Worm (Caenorhabditis elegans) whole organism, L1 larva: ENCODE data around the gene str-4.

Source experiments
- C04F5.9 ChIP-seq: sonication (generic microtip); optimal IDR thresholded peaks from 2 replicates; lab custom pipeline; 2016; ENCODE audit warnings: missing genetic modification characterization, missing compliant biosample characterization
- C16A3.4 ChIP-seq: fragments of 150-350 bp; optimal IDR thresholded peaks from 2 replicates; lab custom pipeline; 2014; ENCODE audit warnings: missing biosample characterization, missing genetic modification characterization
- Y116A8C.19 ChIP-seq: sonication (generic microtip); optimal IDR thresholded peaks from 2 replicates; lab custom pipeline; 2016; ENCODE audit warnings: missing compliant biosample characterization, missing genetic modification characterization, borderline replicate concordance
- aha-1 ChIP-seq: fragments of 150-350 bp; optimal IDR thresholded peaks from 2 replicates; lab custom pipeline; 2014; ENCODE audit warnings: missing biosample characterization, missing genetic modification characterization
- alr-1 ChIP-seq: fragments of 200-800 bp; sonication (Bioruptor generic); optimal IDR thresholded peaks from 2 replicates; lab custom pipeline; 2018; ENCODE audit warnings: borderline replicate concordance, mild to moderate bottlenecking, missing genetic modification characterization, missing compliant biosample characterization
- aly-2 ChIP-seq: fragments of 150-350 bp; optimal IDR thresholded peaks from 2 replicates; lab custom pipeline; 2014; ENCODE audit warnings: missing biosample characterization, missing genetic modification characterization
- blmp-1 ChIP-seq: fragments of 150-350 bp; optimal IDR thresholded peaks from 2 replicates; lab custom pipeline; 2014; ENCODE audit warnings: missing biosample characterization, missing genetic modification characterization
- ceh-8 ChIP-seq: fragments of 200-800 bp; sonication (Bioruptor generic); optimal IDR thresholded peaks from 2 replicates; lab custom pipeline; 2018; ENCODE audit warnings: mild to moderate bottlenecking, missing genetic modification characterization, moderate library complexity, missing compliant biosample characterization
- ceh-88 ChIP-seq: fragments of 200-800 bp; sonication (Bioruptor generic); IDR thresholded peaks from 2 replicates; pipeline ENCODE4 v1.3.6; 2022; ENCODE audit warnings: missing genetic modification characterization, missing compliant biosample characterization
- ces-1 ChIP-seq: fragments of 150-350 bp; optimal IDR thresholded peaks from 2 replicates; lab custom pipeline; 2014; ENCODE audit warnings: missing biosample characterization, missing genetic modification reagents, missing genetic modification characterization
- dpl-1 ChIP-seq, 3 experiments: fragments of 150-350 bp in 2 of 3; sonication (generic microtip) in 1 of 3; optimal IDR thresholded peaks; 2 replicates each; lab custom pipeline; 2014 to 2017; ENCODE audit warnings: missing biosample characterization in 3 of 3, missing genetic modification characterization in 3 of 3, missing genetic modification reagents in 3 of 3
- efl-1 ChIP-seq, 4 experiments: fragments of 150-350 bp; optimal IDR thresholded peaks in 3 of 4; peaks in 1 of 4; 1 replicate in 1 of 4; 2 replicates in 3 of 4; lab custom pipeline; 2014; ENCODE audit warnings: missing biosample characterization in 2 of 4, missing genetic modification characterization in 2 of 4, missing genetic modification reagents in 2 of 4
- egl-13 ChIP-seq: sonication (generic microtip); optimal IDR thresholded peaks from 2 replicates; lab custom pipeline; 2016; ENCODE audit warnings: missing genotype, missing genetic modification reagents, missing genetic modification characterization, missing compliant biosample characterization
- egl-27 ChIP-seq, 2 experiments: fragments of 150-350 bp in 1 of 2; sonication (generic microtip); optimal IDR thresholded peaks; 3 replicates each; lab custom pipeline; 2017 to 2018; ENCODE audit warnings: missing biosample characterization in 2 of 2, missing genetic modification characterization in 2 of 2, missing genetic modification reagents in 2 of 2
- elt-2 ChIP-seq: sonication (generic microtip); optimal IDR thresholded peaks from 2 replicates; lab custom pipeline; 2016; ENCODE audit warnings: missing genetic modification characterization, mild to moderate bottlenecking, inconsistent platforms, missing compliant biosample characterization, missing genetic modification reagents
- elt-3 ChIP-seq, 6 experiments: fragments of 150-350 bp in 1 of 6; sonication (generic microtip); optimal IDR thresholded peaks; 2 replicates each; lab custom pipeline; 2017 to 2018; ENCODE audit warnings: missing biosample characterization in 6 of 6, missing genetic modification characterization in 6 of 6, inconsistent platforms in 1 of 6
- fkh-4 ChIP-seq: sonication (generic microtip); optimal IDR thresholded peaks from 2 replicates; lab custom pipeline; 2016; ENCODE audit warnings: missing compliant biosample characterization, missing genetic modification characterization, borderline replicate concordance
- grh-1 ChIP-seq: fragments of 200-800 bp; sonication (Bioruptor generic); IDR thresholded peaks from 2 replicates; pipeline ENCODE4 v1.3.6; 2022; ENCODE audit warnings: missing genetic modification reagents, missing genetic modification characterization, missing compliant biosample characterization
- hlh-17 ChIP-seq: fragments of 200-800 bp; sonication (Bioruptor generic); optimal IDR thresholded peaks from 2 replicates; lab custom pipeline; 2018; ENCODE audit warnings: missing genetic modification characterization, mild to moderate bottlenecking, missing compliant biosample characterization, moderate library complexity, borderline replicate concordance
- hpl-2 ChIP-seq: fragments of 150-350 bp; optimal IDR thresholded peaks from 2 replicates; lab custom pipeline; 2014; ENCODE audit warnings: missing biosample characterization, missing genetic modification reagents, missing genetic modification characterization
- lin-13 ChIP-seq: fragments of 150-350 bp; optimal IDR thresholded peaks from 2 replicates; lab custom pipeline; 2014; ENCODE audit warnings: missing biosample characterization, missing genetic modification reagents, missing genetic modification characterization
- lin-14 ChIP-seq: fragments of 200-800 bp; sonication (Bioruptor generic); optimal IDR thresholded peaks from 2 replicates; lab custom pipeline; 2018; ENCODE audit warnings: mild to moderate bottlenecking, missing genetic modification characterization, moderate library complexity, missing compliant biosample characterization
- lsy-2 ChIP-seq, 2 experiments: fragments of 150-350 bp; optimal IDR thresholded peaks; 2 replicates each; lab custom pipeline; 2014; ENCODE audit warnings: missing biosample characterization in 2 of 2, missing genetic modification characterization in 2 of 2
- mab-9 ChIP-seq: fragments of 200-800 bp; sonication (Bioruptor generic); IDR thresholded peaks from 2 replicates; pipeline ENCODE4 v1.3.6; 2022; ENCODE audit warnings: missing genetic modification reagents, missing genetic modification characterization, missing compliant biosample characterization
- mef-2 ChIP-seq: fragments of 150-350 bp; optimal IDR thresholded peaks from 2 replicates; lab custom pipeline; 2014; ENCODE audit warnings: missing biosample characterization, missing genetic modification characterization
- mep-1 ChIP-seq: fragments of 150-350 bp; optimal IDR thresholded peaks from 2 replicates; lab custom pipeline; 2014; ENCODE audit warnings: missing biosample characterization, missing genetic modification characterization
- nhr-19 ChIP-seq: fragments of 200-800 bp; sonication (Bioruptor generic); conservative IDR thresholded peaks from 2 replicates; pipeline ENCODE4 v1.3.6; 2022; ENCODE audit warnings: missing genetic modification characterization, missing compliant biosample characterization
- nhr-20 ChIP-seq: sonication (generic microtip); optimal IDR thresholded peaks from 2 replicates; lab custom pipeline; 2016; ENCODE audit warnings: mild to moderate bottlenecking, missing genetic modification characterization, missing compliant biosample characterization
- nhr-28 ChIP-seq: fragments of 150-350 bp; optimal IDR thresholded peaks from 2 replicates; lab custom pipeline; 2014; ENCODE audit warnings: missing biosample characterization, missing genetic modification characterization
- nhr-47 ChIP-seq: sonication (generic microtip); optimal IDR thresholded peaks from 2 replicates; lab custom pipeline; 2016; ENCODE audit warnings: mild to moderate bottlenecking, missing genetic modification characterization, moderate library complexity, missing compliant biosample characterization
- nhr-71 ChIP-seq: sonication (generic microtip); optimal IDR thresholded peaks from 2 replicates; lab custom pipeline; 2016; ENCODE audit warnings: mild to moderate bottlenecking, missing genetic modification characterization, moderate library complexity, missing compliant biosample characterization
- nhr-76 ChIP-seq: sonication (generic microtip); optimal IDR thresholded peaks from 2 replicates; lab custom pipeline; 2017; ENCODE audit warnings: missing biosample characterization, missing genetic modification characterization
- nhr-85 ChIP-seq: sonication (generic microtip); peaks from one replicate; lab custom pipeline; 2016; ENCODE audit warnings: missing genetic modification characterization, inconsistent platforms, missing compliant biosample characterization
- nhr-90 ChIP-seq: sonication (generic microtip); optimal IDR thresholded peaks from 2 replicates; lab custom pipeline; 2016; ENCODE audit warnings: mild to moderate bottlenecking, missing genetic modification characterization, missing compliant biosample characterization; ENCODE audit not compliant: poor library complexity
- pax-3 ChIP-seq: fragments of 200-800 bp; sonication (Bioruptor generic); optimal IDR thresholded peaks from 2 replicates; lab custom pipeline; 2018; ENCODE audit warnings: mild to moderate bottlenecking, missing genetic modification characterization, moderate library complexity, missing compliant biosample characterization
- pqm-1 ChIP-seq: sonication (generic microtip); optimal IDR thresholded peaks from 3 replicates; lab custom pipeline; 2017; ENCODE audit warnings: missing biosample characterization, missing genetic modification characterization
- rnt-1 ChIP-seq: sonication (generic microtip); optimal IDR thresholded peaks from 2 replicates; lab custom pipeline; 2016; ENCODE audit warnings: mild to moderate bottlenecking, missing genetic modification characterization, moderate library complexity, missing compliant biosample characterization
- skn-1 ChIP-seq: fragments of 150-350 bp; optimal IDR thresholded peaks from 2 replicates; lab custom pipeline; 2014; ENCODE audit warnings: missing biosample characterization, missing genetic modification characterization
- snu-23 ChIP-seq: sonication (generic microtip); optimal IDR thresholded peaks from 2 replicates; lab custom pipeline; 2016; ENCODE audit warnings: missing genetic modification characterization, missing compliant biosample characterization
- sup-37 ChIP-seq: fragments of 200-800 bp; sonication (Bioruptor generic); optimal IDR thresholded peaks from 2 replicates; lab custom pipeline; 2018; ENCODE audit warnings: mild to moderate bottlenecking, missing genetic modification characterization, missing compliant biosample characterization
- tbx-2 ChIP-seq: sonication (generic microtip); optimal IDR thresholded peaks from 2 replicates; lab custom pipeline; 2016; ENCODE audit warnings: missing genetic modification characterization, missing compliant biosample characterization
- unc-30 ChIP-seq: sonication (generic microtip); optimal IDR thresholded peaks from 2 replicates; lab custom pipeline; 2017; ENCODE audit warnings: missing biosample characterization, missing genetic modification characterization
- unc-62 ChIP-seq: fragments of 150-350 bp; optimal IDR thresholded peaks from 2 replicates; lab custom pipeline; 2014; ENCODE audit warnings: missing biosample characterization, missing genetic modification reagents, missing genetic modification characterization
- unc-98 ChIP-seq: fragments of 200-800 bp; sonication (Bioruptor generic); IDR thresholded peaks from 2 replicates; pipeline ENCODE4 v1.3.6; 2022; ENCODE audit warnings: missing genetic modification characterization, missing compliant biosample characterization
- vab-15 ChIP-seq: sonication (generic microtip); optimal IDR thresholded peaks from 2 replicates; lab custom pipeline; 2017; ENCODE audit warnings: missing genotype, mild to moderate bottlenecking, missing genetic modification characterization, missing compliant biosample characterization
- xbp-1 ChIP-seq: sonication (generic microtip); optimal IDR thresholded peaks from 2 replicates; lab custom pipeline; 2016; ENCODE audit warnings: missing genetic modification characterization, missing compliant biosample characterization
- zag-1 ChIP-seq: fragments of 150-350 bp; optimal IDR thresholded peaks from 2 replicates; lab custom pipeline; 2014; ENCODE audit warnings: missing biosample characterization, missing genetic modification characterization
- zip-4 ChIP-seq: fragments of 200-800 bp; sonication (Bioruptor generic); optimal IDR thresholded peaks from 2 replicates; lab custom pipeline; 2018; ENCODE audit warnings: mild to moderate bottlenecking, missing genetic modification characterization, moderate library complexity, missing compliant biosample characterization
- ztf-11 ChIP-seq, 2 experiments: sonication (generic microtip); optimal IDR thresholded peaks; 2 replicates each; lab custom pipeline; 2016 to 2017; ENCODE audit warnings: missing genetic modification characterization in 2 of 2, missing biosample characterization in 1 of 2, missing compliant biosample characterization in 1 of 2
- ztf-4 ChIP-seq: fragments of 150-350 bp; optimal IDR thresholded peaks from 2 replicates; lab custom pipeline; 2014; ENCODE audit warnings: missing biosample characterization, missing genetic modification characterization

str-4 gene

DNA sequence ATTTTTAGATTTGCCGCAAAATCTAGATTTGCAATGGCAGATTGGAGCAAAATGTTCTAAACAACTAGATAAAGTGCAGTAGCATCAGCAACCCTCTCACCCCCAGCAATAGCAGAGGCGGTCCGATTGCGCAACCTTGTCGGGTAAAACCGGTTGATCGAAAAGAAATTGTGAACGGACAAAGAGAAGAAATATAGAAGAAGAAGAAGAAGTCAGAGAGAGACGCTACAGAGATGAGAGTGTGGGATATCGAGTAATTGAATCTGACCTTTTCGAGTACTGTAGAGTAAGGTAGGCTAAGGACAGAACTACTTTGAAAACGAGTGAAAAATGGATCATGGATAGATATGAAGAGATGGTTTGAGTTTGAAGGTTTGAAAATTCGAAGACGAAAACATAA is 36.3 kb upstream of the str-4 start:
- peak; percentile 19 for TF ChIP-seq nhr-71 (tag; lab: Kevin White, UChicago)
- no peak for TF ChIP-seq vab-15
- TF ChIP-seq nhr-90 (tag; lab: Kevin White, UChicago), result peak; percentile 26
- peak; percentile 83 for TF ChIP-seq lin-14 (GFP tag; lab: Kevin White, UChicago)
- TF ChIP-seq skn-1, result no peak
- no peak for TF ChIP-seq ztf-4 (tag; lab: Kevin White, UChicago)
- TF ChIP-seq nhr-19, result no peak
- peak; percentile 94 for TF ChIP-seq grh-1 (GFP tag; lab: Robert Waterston, UW)
- TF ChIP-seq nhr-20 (tag; lab: Kevin White, UChicago), result peak; percentile 38
- TF ChIP-seq snu-23, result peak; percentile 30
- no peak for TF ChIP-seq lin-13
- TF ChIP-seq elt-3 (tag; optimal IDR thresholded peaks at IDR 0.05; lab: Kevin White, UChicago), result peak in 1 of 6 experiments; percentile 12
- no peak for TF ChIP-seq ces-1 (GFP tag; lab: Kevin White, UChicago)
- peak; percentile 55 for TF ChIP-seq mep-1 (tag; lab: Kevin White, UChicago)
- TF ChIP-seq xbp-1 (tag; lab: Kevin White, UChicago), result no peak
- TF ChIP-seq nhr-85 (tag; lab: Kevin White, UChicago), result peak; percentile 95
- TF ChIP-seq lsy-2 (tag; optimal IDR thresholded peaks at IDR 0.05; lab: Kevin White, UChicago), result peak in 1 of 2 experiments; percentile 70
- TF ChIP-seq zip-4 (GFP tag; lab: Kevin White, UChicago), result no peak
- peak; percentile 71 for TF ChIP-seq blmp-1
- TF ChIP-seq rnt-1 (tag; lab: Kevin White, UChicago), result peak; percentile 19
- TF ChIP-seq ceh-88 (GFP tag; lab: Robert Waterston, UW), result no peak
- TF ChIP-seq hpl-2, result no peak
- peak; percentile 14 for TF ChIP-seq C16A3.4 (tag; lab: Kevin White, UChicago)
- TF ChIP-seq mab-9, result no peak
- TF ChIP-seq fkh-4, result no peak
- TF ChIP-seq dpl-1 (GFP tag; optimal IDR thresholded peaks at IDR 0.05; lab: Kevin White, UChicago), result peak in 1 of 3 experiments; percentile 1
- TF ChIP-seq nhr-47 (tag; lab: Kevin White, UChicago), result peak; percentile 2
- TF ChIP-seq hlh-17, result no peak
- TF ChIP-seq pqm-1, result no peak
- no peak for TF ChIP-seq egl-13
- TF ChIP-seq Y116A8C.19, result no peak
- no peak for TF ChIP-seq ceh-8 (GFP tag; lab: Kevin White, UChicago)
- TF ChIP-seq zag-1 (tag; lab: Kevin White, UChicago), result no peak
- no peak for TF ChIP-seq unc-62

DNA sequence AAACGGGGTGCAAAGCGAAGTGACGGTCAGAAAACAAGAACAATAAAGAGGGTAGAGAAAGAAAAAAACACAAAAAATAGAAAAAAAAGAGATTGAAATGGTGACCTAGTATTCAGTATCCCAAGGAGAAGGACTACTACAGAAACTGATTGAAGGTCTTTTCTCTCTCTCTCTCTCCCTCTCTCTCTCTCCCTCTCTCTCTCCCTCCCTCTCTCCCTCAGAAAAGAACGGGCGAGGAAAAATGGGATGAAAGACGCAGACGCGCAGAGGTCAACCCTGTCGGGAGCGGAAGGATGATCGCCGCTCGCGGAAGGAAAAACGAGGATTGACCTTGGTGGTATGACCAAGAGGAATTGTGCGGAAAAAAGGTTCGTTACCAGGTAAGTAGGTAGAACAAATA is 35.0 kb upstream of the str-4 start:
- no peak for TF ChIP-seq alr-1
- TF ChIP-seq egl-27 (tag; optimal IDR thresholded peaks at IDR 0.05; lab: Kevin White, UChicago), result no peak
- peak; percentile 31 to 61 for TF ChIP-seq lsy-2 (tag; optimal IDR thresholded peaks at IDR 0.05; lab: Kevin White, UChicago)
- no peak for TF ChIP-seq unc-30 (tag; lab: Kevin White, UChicago)
- TF ChIP-seq aha-1 (tag; lab: Kevin White, UChicago), result no peak
- TF ChIP-seq efl-1 (optimal IDR thresholded peaks at IDR 0.05; lab: Kevin White, UChicago), result peak; percentile 19 to 32
- TF ChIP-seq efl-1 (GFP tag; optimal IDR thresholded peaks at IDR 0.05 in 1 of 2; lab: Kevin White, UChicago), result peak in 1 of 2 experiments; percentile 50
- no peak for TF ChIP-seq nhr-28 (tag; lab: Kevin White, UChicago)
- TF ChIP-seq pax-3 (tag; lab: Kevin White, UChicago), result no peak
- TF ChIP-seq ztf-4 (tag; lab: Kevin White, UChicago), result peak; percentile 42
- TF ChIP-seq mep-1 (tag; lab: Kevin White, UChicago), result peak; percentile 61
- TF ChIP-seq sup-37, result no peak
- peak; percentile 48 for TF ChIP-seq rnt-1 (tag; lab: Kevin White, UChicago)
- TF ChIP-seq snu-23, result peak; percentile 31
- no peak for TF ChIP-seq mab-9
- peak; percentile 45 for TF ChIP-seq nhr-90 (tag; lab: Kevin White, UChicago)
- TF ChIP-seq grh-1 (GFP tag; lab: Robert Waterston, UW), result peak; percentile 94
- no peak for TF ChIP-seq nhr-76 (tag; lab: Kevin White, UChicago)
- no peak for TF ChIP-seq fkh-4
- TF ChIP-seq dpl-1 (GFP tag; optimal IDR thresholded peaks at IDR 0.05; lab: Kevin White, UChicago), result peak in 1 of 3 experiments; percentile 34
- TF ChIP-seq unc-98, result no peak
- TF ChIP-seq C16A3.4 (tag; lab: Kevin White, UChicago), result peak; percentile 23
- TF ChIP-seq lin-13, result peak; percentile 14
- no peak for TF ChIP-seq tbx-2 (tag; lab: Kevin White, UChicago)
- TF ChIP-seq aly-2, result no peak
- peak; percentile 56 for TF ChIP-seq nhr-71 (tag; lab: Kevin White, UChicago)
- no peak for TF ChIP-seq mef-2
- no peak for TF ChIP-seq ztf-11 (tag; optimal IDR thresholded peaks at IDR 0.05; lab: Kevin White, UChicago)
- TF ChIP-seq elt-2, result no peak
- TF ChIP-seq xbp-1 (tag; lab: Kevin White, UChicago), result no peak
- no peak for TF ChIP-seq C04F5.9 (tag; lab: Kevin White, UChicago)
